Fruit fly (Drosophila melanogaster): ENCODE measurements around the gene gd.

- no peak for TF ChIP-seq CG8478 (optimal IDR thresholded peaks at IDR 0.05)
- no peak for TF ChIP-seq CTCF (optimal IDR thresholded peaks at IDR 0.05)
Measured at dm6 chrX:11999974-12000618, 12.5 kb upstream of the gd start.

All from S2 (cell line).